Worm (Caenorhabditis elegans): Measurements from ENCODE around the gene C04G6.4.

The C04G6.4 gene

ce11 chrII:5085450-5085849 is 2.2 kb upstream of the C04G6.4 start, which contains the start of gene txt-9:
TSS of gene txt-9 (plus strand) at chrII:5085785.
- TF ChIP-seq lin-32 (GFP tag; optimal IDR thresholded peaks at IDR 0.05) (no peak), ceh-43 (GFP tag; optimal IDR thresholded peaks at IDR 0.05) (no peak), unc-62 (GFP tag; optimal IDR thresholded peaks at IDR 0.05) (no peak), tbx-8 (GFP tag; optimal IDR thresholded peaks at IDR 0.05) (no peak), elt-3 (tag; optimal IDR thresholded peaks at IDR 0.05) (no peak), nhr-2 (tag; optimal IDR thresholded peaks at IDR 0.05) (no peak)

- TF ChIP-seq mep-1 (tag; optimal IDR thresholded peaks at IDR 0.05) (no peak), ceh-39 (tag; optimal IDR thresholded peaks at IDR 0.05) (no peak), nhr-237 (tag; optimal IDR thresholded peaks at IDR 0.05) (no peak), nhr-2 (tag; optimal IDR thresholded peaks at IDR 0.05) (no peak), lin-32 (GFP tag; optimal IDR thresholded peaks at IDR 0.05) (no peak), nhr-28 (tag; optimal IDR thresholded peaks at IDR 0.05) (no peak), sem-2 (GFP tag; optimal IDR thresholded peaks at IDR 0.05) (no peak), zip-8 (tag; optimal IDR thresholded peaks at IDR 0.05) (no peak), flh-1 (GFP tag; optimal IDR thresholded peaks at IDR 0.05) (no peak), bed-3 (GFP tag; optimal IDR thresholded peaks at IDR 0.05) (no peak), M03D4.4 (tag; optimal IDR thresholded peaks at IDR 0.05) (no peak), elt-1 (tag; optimal IDR thresholded peaks at IDR 0.05; ENCODE audit: borderline replicate concordance, insufficient read depth) (no peak), ham-2 (GFP tag; optimal IDR thresholded peaks at IDR 0.05) (no peak), sptf-1 (tag; optimal IDR thresholded peaks at IDR 0.05) (no peak)
These were observed 984 bp upstream of the C04G6.4 start for ce11 chrII:5084225-5084624.

ce11 chrII:5081124-5081913 is 1.9 kb downstream of the C04G6.4 start, which contains the start of gene dsh-2:
TSS of gene dsh-2 (minus strand) at chrII:5081174.
- TF ChIP-seq mep-1 (tag; optimal IDR thresholded peaks at IDR 0.05) = peak; percentile 64
- TF ChIP-seq elt-1 (tag; optimal IDR thresholded peaks at IDR 0.05; ENCODE audit: borderline replicate concordance, insufficient read depth) = no peak
- no peak for TF ChIP-seq mab-5 (tag; optimal IDR thresholded peaks at IDR 0.05)
- peak; percentile 10 for TF ChIP-seq unc-120 (tag; optimal IDR thresholded peaks at IDR 0.05; ENCODE audit: poor library complexity, severe bottlenecking)
- TF ChIP-seq nhr-2 (tag; optimal IDR thresholded peaks at IDR 0.05) = peak; percentile 70
- peak; percentile 13 for TF ChIP-seq hlh-1 (tag; optimal IDR thresholded peaks at IDR 0.05)
- TF ChIP-seq lsy-2 (tag; optimal IDR thresholded peaks at IDR 0.05) = peak; percentile 20
- TF ChIP-seq lin-13 (tag; optimal IDR thresholded peaks at IDR 0.05) = peak; percentile 44
- TF ChIP-seq unc-62 (GFP tag; optimal IDR thresholded peaks at IDR 0.05) = peak; percentile 86
- TF ChIP-seq blmp-1 (tag; optimal IDR thresholded peaks at IDR 0.05) = no peak
- TF ChIP-seq ceh-39 (tag; optimal IDR thresholded peaks at IDR 0.05) = peak; percentile 82
- peak; percentile 94 for TF ChIP-seq ces-1 (GFP tag; optimal IDR thresholded peaks at IDR 0.05)

ce11 chrII:5071265-5071664 is 12.0 kb downstream of the C04G6.4 start, which contains the start of gene C27A2.7:
TSS of gene C27A2.7 (minus strand) at chrII:5071365.
- TF ChIP-seq snpc-4 (tag; optimal IDR thresholded peaks at IDR 0.05) = no peak
- no peak for TF ChIP-seq elt-1 (tag; optimal IDR thresholded peaks at IDR 0.05; ENCODE audit: borderline replicate concordance, insufficient read depth)
- TF ChIP-seq ham-2 (GFP tag; optimal IDR thresholded peaks at IDR 0.05) = no peak
- no peak for TF ChIP-seq M03D4.4 (tag; optimal IDR thresholded peaks at IDR 0.05)
- no peak for TF ChIP-seq nhr-237 (tag; optimal IDR thresholded peaks at IDR 0.05)
- no peak for TF ChIP-seq mep-1 (tag; optimal IDR thresholded peaks at IDR 0.05)
- no peak for TF ChIP-seq lin-13 (tag; optimal IDR thresholded peaks at IDR 0.05)
- no peak for TF ChIP-seq nhr-2 (tag; optimal IDR thresholded peaks at IDR 0.05)
- no peak for TF ChIP-seq mab-5 (tag; optimal IDR thresholded peaks at IDR 0.05)
- no peak for TF ChIP-seq tbx-8 (GFP tag; optimal IDR thresholded peaks at IDR 0.05)

ce11 chrII:5069525-5069924 is 13.7 kb downstream of the C04G6.4 start, which contains the start of gene idpb-2:
TSS of gene idpb-2 (minus strand) at chrII:5069625.
- no peak for TF ChIP-seq ztf-11 (tag; optimal IDR thresholded peaks at IDR 0.05)
- TF ChIP-seq nhr-12 (tag; optimal IDR thresholded peaks at IDR 0.05) = no peak
- TF ChIP-seq cnd-1 (tag; optimal IDR thresholded peaks at IDR 0.05) = no peak
- no peak for TF ChIP-seq ham-2 (GFP tag; optimal IDR thresholded peaks at IDR 0.05)
- no peak for TF ChIP-seq nhr-237 (tag; optimal IDR thresholded peaks at IDR 0.05)
- no peak for TF ChIP-seq pha-4 (tag; optimal IDR thresholded peaks at IDR 0.05)
- TF ChIP-seq sptf-1 (tag; optimal IDR thresholded peaks at IDR 0.05) = no peak
- no peak for TF ChIP-seq nhr-2 (tag; optimal IDR thresholded peaks at IDR 0.05)
- TF ChIP-seq drap-1 (GFP tag; optimal IDR thresholded peaks at IDR 0.05) = no peak
- no peak for TF ChIP-seq blmp-1 (tag; optimal IDR thresholded peaks at IDR 0.05)
- TF ChIP-seq snpc-4 (tag; optimal IDR thresholded peaks at IDR 0.05) = no peak
- no peak for TF ChIP-seq hlh-1 (tag; optimal IDR thresholded peaks at IDR 0.05)
- no peak for TF ChIP-seq ceh-43 (GFP tag; optimal IDR thresholded peaks at IDR 0.05)

Measured in whole organism, mixed stage, embryonic.